Worm (Caenorhabditis elegans) whole organism, early embryonic: Measurements from ENCODE around the gene C16C8.21.

Experiments used
- B0310.2 ChIP-seq: sonication (generic microtip); optimal IDR thresholded peaks from 2 replicates; lab custom pipeline; 2016; ENCODE audit warnings: mild to moderate bottlenecking, missing genetic modification characterization, missing compliant biosample characterization
- ama-1 ChIP-seq: fragments of 150-350 bp; optimal IDR thresholded peaks from 2 replicates; lab custom pipeline; 2014
- ceh-13 ChIP-seq: fragments of 200-800 bp; sonication (Bioruptor generic); optimal IDR thresholded peaks from 2 replicates; lab custom pipeline; 2018; ENCODE audit warnings: mild to moderate bottlenecking, missing genetic modification characterization, missing compliant biosample characterization
- ceh-36 ChIP-seq: sonication (generic microtip); optimal IDR thresholded peaks from 2 replicates; lab custom pipeline; 2016; ENCODE audit warnings: missing genetic modification characterization, inconsistent platforms, missing compliant biosample characterization
- ets-7 ChIP-seq: sonication (generic microtip); optimal IDR thresholded peaks from 2 replicates; lab custom pipeline; 2016; ENCODE audit warnings: missing genotype, missing genetic modification characterization, missing compliant biosample characterization
- flt-1 ChIP-seq: fragments of 200-800 bp; sonication (Bioruptor generic); IDR thresholded peaks from 2 replicates; pipeline ENCODE4 v1.3.6; 2022; ENCODE audit warnings: missing genetic modification characterization, missing compliant biosample characterization
- hmbx-1 ChIP-seq: sonication (generic microtip); optimal IDR thresholded peaks from 2 replicates; lab custom pipeline; 2016; ENCODE audit warnings: mild to moderate bottlenecking, missing genetic modification characterization, missing compliant biosample characterization
- pes-1 ChIP-seq: fragments of 200-800 bp; sonication (Bioruptor generic); IDR thresholded peaks from 2 replicates; pipeline ENCODE4 v1.3.6; 2022; ENCODE audit warnings: missing genetic modification reagents, missing genetic modification characterization, missing compliant biosample characterization
- scrt-1 ChIP-seq: fragments of 200-800 bp; sonication (Bioruptor generic); IDR thresholded peaks from 2 replicates; pipeline ENCODE4 v1.3.6; 2022; ENCODE audit warnings: missing genetic modification characterization, missing compliant biosample characterization
- sea-1 ChIP-seq: fragments of 200-800 bp; sonication (Bioruptor generic); conservative IDR thresholded peaks from 2 replicates; pipeline ENCODE4 v1.3.6; 2022; ENCODE audit warnings: missing genetic modification characterization, missing compliant biosample characterization
- tbx-37 ChIP-seq: fragments of 200-800 bp; sonication (Bioruptor generic); conservative IDR thresholded peaks from 2 replicates; pipeline ENCODE4 v1.3.6; 2022; ENCODE audit warnings: missing genetic modification reagents, missing genetic modification characterization, missing compliant biosample characterization
- tra-4 ChIP-seq: sonication (generic microtip); optimal IDR thresholded peaks from 2 replicates; lab custom pipeline; 2017; ENCODE audit warnings: missing genetic modification characterization, missing compliant biosample characterization

- TF ChIP-seq pes-1 (GFP tag; lab: Robert Waterston, UW) (no peak), scrt-1 (GFP tag; lab: Robert Waterston, UW) (no peak), ama-1 (lab: Kevin White, UChicago) (no peak), ceh-13 (GFP tag; lab: Kevin White, UChicago) (no peak), hmbx-1 (tag; lab: Kevin White, UChicago) (no peak), tra-4 (tag; lab: Kevin White, UChicago) (no peak), sea-1 (GFP tag; lab: Robert Waterston, UW) (no peak), flt-1 (no peak), ets-7 (tag; lab: Kevin White, UChicago) (no peak), ceh-36 (tag; lab: Kevin White, UChicago) (no peak), tbx-37 (GFP tag; lab: Robert Waterston, UW) (no peak), B0310.2 (tag; lab: Kevin White, UChicago) (no peak)
Observed at ce11 chrII:3403535-3403934, 44.5 kb upstream of the C16C8.21 start, which contains the start of gene nep-8.
